Worm (Caenorhabditis elegans) whole organism, L2 larva: ENCODE measurements around the gene F08C6.5.

Source experiments
- R02D3.7 ChIP-seq: fragments of 150-350 bp; optimal IDR thresholded peaks from 2 replicates; lab custom pipeline; 2014; ENCODE audit warnings: missing biosample characterization, missing genetic modification characterization
- aly-2 ChIP-seq: fragments of 150-350 bp; optimal IDR thresholded peaks from 2 replicates; lab custom pipeline; 2014; ENCODE audit warnings: missing biosample characterization, missing genetic modification characterization
- ama-1 ChIP-seq: fragments of 150-350 bp; optimal IDR thresholded peaks from 2 replicates; lab custom pipeline; 2018; ENCODE audit warnings: inconsistent platforms
- ceh-16 ChIP-seq: fragments of 150-350 bp; optimal IDR thresholded peaks from 2 replicates; lab custom pipeline; 2014; ENCODE audit warnings: missing biosample characterization, missing genetic modification characterization
- elt-3 ChIP-seq: sonication (generic microtip); optimal IDR thresholded peaks from 2 replicates; lab custom pipeline; 2017; ENCODE audit warnings: missing biosample characterization, missing genetic modification characterization
- fos-1 ChIP-seq: fragments of 150-350 bp; optimal IDR thresholded peaks from 2 replicates; lab custom pipeline; 2014; ENCODE audit warnings: missing biosample characterization, missing genetic modification characterization
- lin-13 ChIP-seq: fragments of 150-350 bp; optimal IDR thresholded peaks from 2 replicates; lab custom pipeline; 2014; ENCODE audit warnings: missing biosample characterization, missing genetic modification reagents, missing genetic modification characterization
- lsy-2 ChIP-seq, 2 experiments: fragments of 150-350 bp in 1 of 2; sonication (generic microtip) in 1 of 2; optimal IDR thresholded peaks; 2 replicates each; lab custom pipeline; 2014 to 2017; ENCODE audit warnings: missing biosample characterization in 2 of 2, missing genetic modification characterization in 2 of 2
- sem-4 ChIP-seq: fragments of 150-350 bp; optimal IDR thresholded peaks from 2 replicates; lab custom pipeline; 2014; ENCODE audit warnings: missing biosample characterization, missing genetic modification reagents, missing genetic modification characterization
- unc-39 ChIP-seq: fragments of 150-350 bp; optimal IDR thresholded peaks from 2 replicates; lab custom pipeline; 2014; ENCODE audit warnings: missing biosample characterization, missing genetic modification characterization
- unc-55 ChIP-seq: fragments of 150-350 bp; sonication (generic microtip); optimal IDR thresholded peaks from 3 replicates; lab custom pipeline; 2014; ENCODE audit warnings: missing biosample characterization, missing genetic modification reagents, missing genetic modification characterization
- unc-62 ChIP-seq: fragments of 150-350 bp; optimal IDR thresholded peaks from 2 replicates; lab custom pipeline; 2014; ENCODE audit warnings: missing biosample characterization, missing genetic modification reagents, missing genetic modification characterization

ce11 chrX:7540033-7540432 is 19.2 kb upstream of the F08C6.5 start, which contains the start of gene glb-16:
- TF ChIP-seq R02D3.7 (tag; lab: Kevin White, UChicago) (no peak), ceh-16 (tag; lab: Kevin White, UChicago) (no peak), elt-3 (tag; lab: Kevin White, UChicago) (no peak), unc-62 (GFP tag; lab: Kevin White, UChicago) (no peak), sem-4 (tag; lab: Kevin White, UChicago) (no peak), ama-1 (no peak), unc-55 (GFP tag; lab: Kevin White, UChicago) (no peak), fos-1 (tag; lab: Kevin White, UChicago) (no peak), lin-13 (GFP tag; lab: Kevin White, UChicago) (no peak), lsy-2 (tag; optimal IDR thresholded peaks at IDR 0.05; lab: Kevin White, UChicago) (no peak), aly-2 (tag; lab: Kevin White, UChicago) (no peak), unc-39 (tag; lab: Kevin White, UChicago) (no peak)
